Fruit fly (Drosophila melanogaster) whole organism, embryonic: Measurements from ENCODE around the gene Indy.

Experiments used
- Antp ChIP-seq: fragments of 200-800 bp; sonication (Bioruptor generic); optimal IDR thresholded peaks from 3 replicates; lab custom pipeline; 2016; ENCODE audit warnings: missing biosample characterization, missing genetic modification characterization
- Asciz ChIP-seq: fragments of 200-800 bp; sonication (Bioruptor generic); optimal IDR thresholded peaks from 2 replicates; lab custom pipeline; 2017; ENCODE audit warnings: missing biosample characterization, mild to moderate bottlenecking, missing genetic modification characterization, missing genetic modification reagents
- Atf-2 ChIP-seq: fragments of 200-800 bp; sonication (Bioruptor generic); optimal IDR thresholded peaks from 2 replicates; lab custom pipeline; 2016; ENCODE audit warnings: missing biosample characterization, missing genetic modification characterization
- Awh ChIP-seq: fragments of 200-800 bp; sonication (Bioruptor generic); IDR thresholded peaks from 2 replicates; pipeline ENCODE4, ENCODE4 v1.3.6; 2022; ENCODE audit warnings: missing biosample characterization, missing genetic modification characterization
- B-H1 ChIP-seq: fragments of 200-800 bp; sonication (Bioruptor generic); IDR thresholded peaks from 3 replicates; pipeline ENCODE4 v1.3.6; 2022; ENCODE audit warnings: missing biosample characterization, missing genetic modification characterization
- CG10462 ChIP-seq: fragments of 200-800 bp; sonication (Bioruptor generic); optimal IDR thresholded peaks from 2 replicates; lab custom pipeline; 2016; ENCODE audit warnings: missing biosample characterization, missing genetic modification characterization
- CG11398 ChIP-seq: fragments of 200-800 bp; sonication (Bioruptor generic); optimal IDR thresholded peaks from 2 replicates; lab custom pipeline; 2016; ENCODE audit warnings: missing biosample characterization, missing genetic modification characterization
- CG13775 ChIP-seq: fragments of 200-800 bp; sonication (Bioruptor generic); optimal IDR thresholded peaks from 3 replicates; lab custom pipeline; 2017; ENCODE audit warnings: missing biosample characterization, mild to moderate bottlenecking, missing genetic modification characterization
- CG17385 ChIP-seq: fragments of 200-800 bp; sonication (Bioruptor generic); optimal IDR thresholded peaks from 3 replicates; lab custom pipeline; 2018; ENCODE audit warnings: missing biosample characterization, mild to moderate bottlenecking, missing genetic modification characterization
- CG17568 ChIP-seq: fragments of 200-800 bp; sonication (Bioruptor generic); optimal IDR thresholded peaks from 2 replicates; lab custom pipeline; 2018; ENCODE audit warnings: missing biosample characterization, mild to moderate bottlenecking, missing genetic modification characterization, moderate library complexity
- CG30403 ChIP-seq: fragments of 200-800 bp; sonication (Bioruptor generic); optimal IDR thresholded peaks from 3 replicates; lab custom pipeline; 2016; ENCODE audit warnings: missing biosample characterization, missing genetic modification characterization
- CG5953 ChIP-seq: fragments of 200-800 bp; sonication (Bioruptor generic); IDR thresholded peaks from 2 replicates; pipeline ENCODE4 v1.3.6; 2022; ENCODE audit warnings: missing biosample characterization, missing genetic modification characterization
- CG6765 ChIP-seq: fragments of 200-800 bp; sonication (Bioruptor generic); optimal IDR thresholded peaks from 3 replicates; lab custom pipeline; 2017; ENCODE audit warnings: missing biosample characterization, mild to moderate bottlenecking, missing genetic modification characterization
- CG6791 ChIP-seq: fragments of 200-800 bp; sonication (Bioruptor generic); IDR thresholded peaks from 3 replicates; pipeline ENCODE4 v1.3.6; 2022; ENCODE audit warnings: missing biosample characterization, missing genetic modification characterization; ENCODE audit not compliant: partially characterized antibody
- CG7556 ChIP-seq: fragments of 200-800 bp; sonication (Bioruptor generic); optimal IDR thresholded peaks from 2 replicates; lab custom pipeline; 2017; ENCODE audit warnings: missing biosample characterization, mild to moderate bottlenecking, missing genetic modification characterization
- CG7786 ChIP-seq: fragments of 200-800 bp; sonication (Bioruptor generic); optimal IDR thresholded peaks from 2 replicates; lab custom pipeline; 2016; ENCODE audit warnings: missing biosample characterization, missing genetic modification characterization
- CG8478 ChIP-seq: fragments of >200 bp; optimal IDR thresholded peaks from 2 replicates; lab custom pipeline; 2018
- CG9876 ChIP-seq: fragments of 200-800 bp; sonication (Bioruptor generic); optimal IDR thresholded peaks from 2 replicates; lab custom pipeline; 2016; ENCODE audit warnings: missing biosample characterization, missing genetic modification characterization
- Fer3 ChIP-seq: fragments of 200-800 bp; sonication (Bioruptor generic); optimal IDR thresholded peaks from 2 replicates; lab custom pipeline; 2018; ENCODE audit warnings: missing biosample characterization, mild to moderate bottlenecking, missing genetic modification characterization, moderate library complexity
- HLH4C ChIP-seq: fragments of 200-800 bp; sonication (Bioruptor generic); IDR thresholded peaks from 3 replicates; pipeline ENCODE4 v1.3.6; 2022; ENCODE audit warnings: missing biosample characterization, missing genetic modification characterization; ENCODE audit not compliant: partially characterized antibody
- Hr39 ChIP-seq: fragments of >200 bp; optimal IDR thresholded peaks from 2 replicates; lab custom pipeline; 2017
- Hr51 ChIP-seq, 2 experiments: fragments of 200-800 bp; sonication (Bioruptor generic); optimal IDR thresholded peaks; 2 replicates in 1 of 2; 3 replicates in 1 of 2; lab custom pipeline; 2016 to 2018; ENCODE audit warnings: missing biosample characterization in 2 of 2, missing genetic modification characterization in 2 of 2, mild to moderate bottlenecking in 1 of 2, moderate library complexity in 1 of 2
- Mes4 ChIP-seq: fragments of 200-800 bp; sonication (Bioruptor generic); optimal IDR thresholded peaks from 2 replicates; lab custom pipeline; 2016; ENCODE audit warnings: missing biosample characterization, missing genetic modification characterization
- Ravus ChIP-seq: fragments of 200-800 bp; sonication (Bioruptor generic); IDR thresholded peaks from 2 replicates; pipeline ENCODE4 v1.3.6; 2022; ENCODE audit warnings: missing biosample characterization, missing genetic modification characterization
- Six4 ChIP-seq: fragments of 200-800 bp; sonication (Bioruptor generic); optimal IDR thresholded peaks from 2 replicates; lab custom pipeline; 2016; ENCODE audit warnings: missing biosample characterization, missing genetic modification characterization
- Tbp ChIP-seq: fragments of >200 bp; optimal IDR thresholded peaks from 2 replicates; lab custom pipeline; 2018; ENCODE audit warnings: missing biosample characterization, missing genetic modification characterization
- Xrp1 ChIP-seq: fragments of 200-800 bp; sonication (Bioruptor generic); IDR thresholded peaks from 2 replicates; pipeline ENCODE4 v1.3.6; 2022; ENCODE audit warnings: missing biosample characterization, missing genetic modification characterization
- ab ChIP-seq: fragments of 200-800 bp; sonication (Bioruptor generic); optimal IDR thresholded peaks from 2 replicates; lab custom pipeline; 2016; ENCODE audit warnings: missing biosample characterization, missing genetic modification characterization
- ac ChIP-seq: fragments of 200-800 bp; sonication (Bioruptor generic); optimal IDR thresholded peaks from 3 replicates; lab custom pipeline; 2017; ENCODE audit warnings: missing biosample characterization, mild to moderate bottlenecking, missing genetic modification characterization
- crp ChIP-seq, 2 experiments: fragments of 200-800 bp; sonication (Bioruptor generic); optimal IDR thresholded peaks; 2 replicates in 1 of 2; 3 replicates in 1 of 2; lab custom pipeline; 2017; ENCODE audit warnings: missing biosample characterization in 2 of 2, missing genetic modification characterization in 2 of 2, mild to moderate bottlenecking in 1 of 2, moderate library complexity in 1 of 2
- cwo ChIP-seq: fragments of 200-800 bp; sonication (Bioruptor generic); optimal IDR thresholded peaks from 3 replicates; lab custom pipeline; 2017; ENCODE audit warnings: missing biosample characterization, missing genetic modification characterization, mild to moderate bottlenecking, moderate library complexity, missing genetic modification reagents
- danr ChIP-seq: fragments of 200-800 bp; sonication (Bioruptor generic); IDR thresholded peaks from 2 replicates; pipeline ENCODE4 v1.3.6; 2022; ENCODE audit warnings: missing biosample characterization, missing genetic modification characterization
- dmrt11E ChIP-seq: fragments of 200-800 bp; sonication (Bioruptor generic); optimal IDR thresholded peaks from 3 replicates; lab custom pipeline; 2018; ENCODE audit warnings: missing biosample characterization, mild to moderate bottlenecking, missing genetic modification characterization, moderate library complexity
- dmrt99B ChIP-seq: fragments of 200-800 bp; sonication (Bioruptor generic); optimal IDR thresholded peaks from 2 replicates; lab custom pipeline; 2018; ENCODE audit warnings: missing biosample characterization, mild to moderate bottlenecking, missing genetic modification characterization, moderate library complexity
- dpn ChIP-seq, 2 experiments: fragments of 200-800 bp; sonication (Bioruptor generic); optimal IDR thresholded peaks; 3 replicates each; lab custom pipeline; 2016; ENCODE audit warnings: missing biosample characterization in 2 of 2, missing genetic modification characterization in 2 of 2
- emc ChIP-seq: fragments of 200-800 bp; sonication (Bioruptor generic); optimal IDR thresholded peaks from 2 replicates; lab custom pipeline; 2016; ENCODE audit warnings: missing biosample characterization, missing genetic modification characterization
- eyg ChIP-seq: fragments of 200-800 bp; sonication (Bioruptor generic); optimal IDR thresholded peaks from 3 replicates; lab custom pipeline; 2016; ENCODE audit warnings: missing biosample characterization, missing genetic modification characterization
- gcm ChIP-seq: fragments of 200-800 bp; sonication (Bioruptor generic); optimal IDR thresholded peaks from 2 replicates; lab custom pipeline; 2019; ENCODE audit warnings: missing biosample characterization, mild to moderate bottlenecking, missing genetic modification characterization, moderate library complexity
- gcm2 ChIP-seq: fragments of 200-800 bp; sonication (Bioruptor generic); optimal IDR thresholded peaks from 2 replicates; lab custom pipeline; 2016; ENCODE audit warnings: missing biosample characterization, missing genetic modification characterization
- gem ChIP-seq: fragments of 200-800 bp; sonication (Bioruptor generic); optimal IDR thresholded peaks from 2 replicates; lab custom pipeline; 2019; ENCODE audit warnings: missing biosample characterization, mild to moderate bottlenecking, missing genetic modification characterization, moderate library complexity
- jigr1 ChIP-seq: fragments of 200-800 bp; sonication (Bioruptor generic); IDR thresholded peaks from 3 replicates; pipeline ENCODE4 v1.3.6; 2022; ENCODE audit warnings: missing biosample characterization, missing genetic modification characterization
- kni ChIP-seq: fragments of 200-800 bp; sonication (Bioruptor generic); optimal IDR thresholded peaks from 3 replicates; lab custom pipeline; 2017; ENCODE audit warnings: mild to moderate bottlenecking, missing biosample characterization, missing genetic modification reagents, missing genetic modification characterization
- lbe ChIP-seq: fragments of 200-800 bp; sonication (Bioruptor generic); optimal IDR thresholded peaks from 2 replicates; lab custom pipeline; 2016; ENCODE audit warnings: missing biosample characterization, mild to moderate bottlenecking, missing genetic modification characterization
- lov ChIP-seq, 2 experiments: fragments of 200-800 bp in 1 of 2; fragments of >200 bp in 1 of 2; sonication (Bioruptor generic) in 1 of 2; IDR thresholded peaks in 1 of 2; optimal IDR thresholded peaks in 1 of 2; 2 replicates in 1 of 2; 3 replicates in 1 of 2; pipeline versions ENCODE4 v1.3.6 to Lab custom; 2017 to 2022; ENCODE audit warnings: missing biosample characterization in 1 of 2, missing genetic modification characterization in 1 of 2
- nmo ChIP-seq: fragments of 200-800 bp; sonication (Bioruptor generic); optimal IDR thresholded peaks from 2 replicates; lab custom pipeline; 2018; ENCODE audit warnings: missing biosample characterization, mild to moderate bottlenecking, missing genetic modification characterization, moderate library complexity
- odd ChIP-seq: fragments of 200-800 bp; sonication (Bioruptor generic); optimal IDR thresholded peaks from 2 replicates; lab custom pipeline; 2017; ENCODE audit warnings: missing biosample characterization, mild to moderate bottlenecking, missing genetic modification characterization
- sima ChIP-seq: fragments of 200-800 bp; sonication (Bioruptor generic); optimal IDR thresholded peaks from 2 replicates; lab custom pipeline; 2016; ENCODE audit warnings: missing biosample characterization, missing genetic modification characterization
- toy ChIP-seq: fragments of 200-800 bp; sonication (Bioruptor generic); IDR thresholded peaks from 2 replicates; pipeline ENCODE4 v1.3.6; 2022; ENCODE audit warnings: missing biosample characterization, missing genetic modification characterization
- twi ChIP-seq: fragments of 200-800 bp; optimal IDR thresholded peaks from 2 replicates; lab custom pipeline; 2019; ENCODE audit warnings: missing biosample characterization, mild to moderate bottlenecking, missing genetic modification characterization, moderate library complexity

Gene Indy

DNA sequence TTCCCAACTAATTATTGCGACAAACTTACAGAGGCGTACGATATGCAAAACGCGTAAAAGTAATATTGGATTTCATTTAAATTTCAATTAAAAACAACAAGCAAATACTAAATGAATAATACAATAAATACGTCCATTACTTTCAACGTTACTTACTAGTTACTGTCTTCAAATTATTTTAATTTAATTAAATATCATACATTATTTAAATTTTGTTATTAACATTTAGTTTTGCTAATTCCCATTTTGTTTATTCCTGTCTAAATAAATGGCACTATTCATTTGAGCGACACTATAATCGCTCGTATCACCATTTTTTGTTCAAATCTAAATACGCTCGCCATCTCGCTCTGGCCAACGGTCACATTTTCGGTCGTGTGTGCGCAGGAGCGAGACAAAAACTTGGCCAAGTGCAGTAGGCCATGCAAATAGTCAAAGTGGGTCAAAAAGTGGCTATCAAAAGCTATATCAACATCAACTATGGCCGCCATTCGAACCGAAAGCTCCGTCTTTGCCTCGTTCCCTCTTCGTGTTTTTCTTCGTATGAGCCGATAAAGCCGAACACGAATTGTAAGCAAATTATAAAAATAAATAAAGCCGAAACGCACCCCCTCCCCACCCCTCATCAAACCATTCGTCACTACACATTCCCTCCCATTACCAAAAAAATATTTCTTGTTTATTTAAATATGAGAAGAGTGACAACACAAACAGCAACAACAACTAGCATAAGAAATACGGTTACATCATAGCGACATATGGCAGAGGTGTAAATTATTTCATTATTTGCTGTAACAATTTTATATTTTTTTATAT, 56.7 kb downstream of the Indy start (continued):
- TF ChIP-seq CG10462 (GFP tag; lab: Kevin White, UChicago): peak; percentile 14
- peak; percentile 76; the same call in 1 of the 2 replicates for TF ChIP-seq Awh
- peak; percentile 47 for TF ChIP-seq eyg (GFP tag; lab: Kevin White, UChicago)
- TF ChIP-seq toy (GFP tag; lab: Robert Waterston, UW): 0 out of 2 replicates have a peak, but pooled peaks have one; percentile 23
- no peak for TF ChIP-seq gcm
- no peak for TF ChIP-seq Antp (GFP tag; lab: Kevin White, UChicago)
- no peak for TF ChIP-seq lbe
- TF ChIP-seq CG30403: peak; percentile 22
- no peak for TF ChIP-seq CG9876
- TF ChIP-seq CG5953: peak; percentile 67; the same call in 1 of the 2 replicates
- peak; percentile 58 for TF ChIP-seq gem (tag; lab: Kevin White, UChicago)
- no peak for TF ChIP-seq CG13775
- TF ChIP-seq Six4 (GFP tag; lab: Kevin White, UChicago): no peak
- TF ChIP-seq cwo: peak; percentile 82
- no peak for TF ChIP-seq Ravus
- TF ChIP-seq emc (GFP tag; lab: Kevin White, UChicago): no peak
- TF ChIP-seq sima (GFP tag; lab: Kevin White, UChicago): no peak
- no peak for TF ChIP-seq jigr1 (GFP tag; lab: Robert Waterston, UW)
- TF ChIP-seq CG17385: peak; percentile 65
- peak; percentile 16 for TF ChIP-seq CG7786 (GFP tag; lab: Kevin White, UChicago)
- TF ChIP-seq Asciz (GFP tag; lab: Kevin White, UChicago): peak; percentile 53
- peak; percentile 49 for TF ChIP-seq CG6765
- TF ChIP-seq CG7556 (GFP tag; lab: Kevin White, UChicago): peak; percentile 10
- no peak for TF ChIP-seq HLH4C (GFP tag; lab: Robert Waterston, UW)
- no peak for TF ChIP-seq ac (GFP tag; lab: Kevin White, UChicago)
- TF ChIP-seq CG8478 (lab: Kevin White, UChicago): no peak
- peak; percentile 51 for TF ChIP-seq dmrt99B
- no peak for TF ChIP-seq dmrt11E
- TF ChIP-seq Hr51 (GFP tag; optimal IDR thresholded peaks at IDR 0.05; lab: Kevin White, UChicago): peak in 1 of 2 experiments; percentile 84
- peak; percentile 73 for TF ChIP-seq odd (GFP tag; lab: Kevin White, UChicago)
- TF ChIP-seq Hr39 (lab: Kevin White, UChicago): no peak
- no peak for TF ChIP-seq twi (tag; lab: Kevin White, UChicago)
- peak; percentile 11 to 31 for TF ChIP-seq dpn (GFP tag; optimal IDR thresholded peaks at IDR 0.05; lab: Kevin White, UChicago)
- TF ChIP-seq Mes4 (GFP tag; lab: Kevin White, UChicago): peak; percentile 32
- TF ChIP-seq Fer3 (tag; lab: Kevin White, UChicago): peak; percentile 67
- no peak for TF ChIP-seq CG6791 (GFP tag; lab: Robert Waterston, UW)
- peak; percentile 11; the same call in 1 of the 3 replicates for TF ChIP-seq B-H1 (GFP tag; lab: Robert Waterston, UW)
- no peak for TF ChIP-seq ab
- peak; percentile 82 for TF ChIP-seq kni (GFP tag; lab: Kevin White, UChicago)
- TF ChIP-seq gcm2 (GFP tag; lab: Kevin White, UChicago): no peak
- peak; percentile 14 for TF ChIP-seq CG11398 (GFP tag; lab: Kevin White, UChicago)
- no peak for TF ChIP-seq Tbp (GFP tag; lab: Kevin White, UChicago)
- TF ChIP-seq Atf-2: no peak
- TF ChIP-seq Xrp1 (GFP tag; lab: Robert Waterston, UW): peak; percentile 40
- TF ChIP-seq danr (GFP tag; lab: Robert Waterston, UW): peak; percentile 37; the same call in 1 of the 2 replicates
- peak; percentile 62 for TF ChIP-seq CG17568 (GFP tag; lab: Kevin White, UChicago)
- TF ChIP-seq crp (GFP tag; optimal IDR thresholded peaks at IDR 0.05; lab: Kevin White, UChicago): no peak
- peak; percentile 4 for TF ChIP-seq nmo
- TF ChIP-seq lov (optimal IDR thresholded peaks at IDR 0.05; lab: Kevin White, UChicago): no peak
- no peak for TF ChIP-seq lov (GFP tag; IDR thresholded peaks at IDR 0.05; lab: Robert Waterston, UW)
